Worm (Caenorhabditis elegans) whole organism, mixed stage, embryonic: ENCODE data around the gene K04H4.5.
A peak's percentile ranks its signal among the peaks of the same experiment; 100 is the strongest.

Experiments used
- bed-3 ChIP-seq: fragments of 200-800 bp; sonication (Bioruptor generic); optimal IDR thresholded peaks from 3 replicates; lab custom pipeline; 2018; ENCODE audit warnings: mild to moderate bottlenecking, missing genetic modification characterization, moderate library complexity, missing compliant biosample characterization
- blmp-1 ChIP-seq: fragments of 150-350 bp; optimal IDR thresholded peaks from 2 replicates; lab custom pipeline; 2014; ENCODE audit warnings: missing biosample characterization, missing genetic modification characterization
- ceh-39 ChIP-seq: fragments of 150-350 bp; optimal IDR thresholded peaks from 2 replicates; lab custom pipeline; 2014; ENCODE audit warnings: missing biosample characterization, missing genetic modification characterization
- ceh-43 ChIP-seq: fragments of 200-800 bp; sonication (Bioruptor generic); optimal IDR thresholded peaks from 2 replicates; lab custom pipeline; 2018; ENCODE audit warnings: mild to moderate bottlenecking, missing genetic modification characterization, moderate library complexity, missing compliant biosample characterization
- ceh-83 ChIP-seq: fragments of 200-800 bp; sonication (Bioruptor generic); optimal IDR thresholded peaks from 2 replicates; lab custom pipeline; 2018; ENCODE audit warnings: mild to moderate bottlenecking, missing genetic modification characterization, missing compliant biosample characterization
- cnd-1 ChIP-seq: fragments of 200-800 bp; sonication (Bioruptor generic); optimal IDR thresholded peaks from 2 replicates; lab custom pipeline; 2018; ENCODE audit warnings: mild to moderate bottlenecking, missing genetic modification characterization, missing compliant biosample characterization
- drap-1 ChIP-seq: fragments of 200-800 bp; sonication (Bioruptor generic); optimal IDR thresholded peaks from 3 replicates; lab custom pipeline; 2018; ENCODE audit warnings: mild to moderate bottlenecking, missing genetic modification characterization, missing compliant biosample characterization
- elt-1 ChIP-seq: sonication (generic microtip); optimal IDR thresholded peaks from 2 replicates; lab custom pipeline; 2017; ENCODE audit warnings: missing genetic modification characterization, mild to moderate bottlenecking, missing compliant biosample characterization, antibody characterized with exemption, moderate library complexity, borderline replicate concordance; ENCODE audit not compliant: insufficient read depth
- flh-1 ChIP-seq: fragments of 200-800 bp; sonication (Bioruptor generic); optimal IDR thresholded peaks from 2 replicates; lab custom pipeline; 2018; ENCODE audit warnings: mild to moderate bottlenecking, missing genetic modification characterization, moderate library complexity, missing compliant biosample characterization
- ham-2 ChIP-seq: fragments of 200-800 bp; sonication (Bioruptor generic); optimal IDR thresholded peaks from 2 replicates; lab custom pipeline; 2018; ENCODE audit warnings: mild to moderate bottlenecking, missing genetic modification characterization, missing compliant biosample characterization
- hlh-1 ChIP-seq: fragments of 150-350 bp; optimal IDR thresholded peaks from 2 replicates; lab custom pipeline; 2014; ENCODE audit warnings: missing biosample characterization, missing genetic modification reagents, missing genetic modification characterization
- lin-32 ChIP-seq: fragments of 200-800 bp; sonication (Bioruptor generic); optimal IDR thresholded peaks from 2 replicates; lab custom pipeline; 2018; ENCODE audit warnings: mild to moderate bottlenecking, missing genetic modification characterization, missing compliant biosample characterization
- lsy-2 ChIP-seq: fragments of 150-350 bp; optimal IDR thresholded peaks from 2 replicates; lab custom pipeline; 2014; ENCODE audit warnings: missing biosample characterization, missing genetic modification characterization
- mep-1 ChIP-seq: fragments of 150-350 bp; optimal IDR thresholded peaks from 2 replicates; lab custom pipeline; 2017; ENCODE audit warnings: missing biosample characterization, missing genetic modification reagents, missing genetic modification characterization, inconsistent platforms
- mls-2 ChIP-seq: sonication (generic microtip); optimal IDR thresholded peaks from 2 replicates; lab custom pipeline; 2016; ENCODE audit warnings: mild to moderate bottlenecking, missing genetic modification characterization, moderate library complexity, missing compliant biosample characterization
- nhr-12 ChIP-seq: fragments of 150-350 bp; optimal IDR thresholded peaks from 2 replicates; lab custom pipeline; 2014; ENCODE audit warnings: missing biosample characterization, missing genetic modification characterization
- nhr-2 ChIP-seq: fragments of 150-350 bp; optimal IDR thresholded peaks from 2 replicates; lab custom pipeline; 2014; ENCODE audit warnings: missing biosample characterization, missing genetic modification characterization
- nhr-237 ChIP-seq: fragments of 150-350 bp; optimal IDR thresholded peaks from 2 replicates; lab custom pipeline; 2014; ENCODE audit warnings: missing biosample characterization, missing genetic modification characterization
- nhr-28 ChIP-seq: fragments of 150-350 bp; optimal IDR thresholded peaks from 2 replicates; lab custom pipeline; 2014; ENCODE audit warnings: missing biosample characterization, missing genetic modification characterization
- nhr-76 ChIP-seq: sonication (generic microtip); optimal IDR thresholded peaks from 2 replicates; lab custom pipeline; 2017; ENCODE audit warnings: missing biosample characterization, missing genetic modification characterization
- sem-2 ChIP-seq: fragments of 200-800 bp; sonication (Bioruptor generic); optimal IDR thresholded peaks from 2 replicates; lab custom pipeline; 2018; ENCODE audit warnings: mild to moderate bottlenecking, missing genetic modification characterization, missing compliant biosample characterization
- snpc-4 ChIP-seq: fragments of 150-350 bp; optimal IDR thresholded peaks from 2 replicates; lab custom pipeline; 2014; ENCODE audit warnings: missing biosample characterization, missing genetic modification characterization
- sptf-1 ChIP-seq: sonication (generic microtip); optimal IDR thresholded peaks from 2 replicates; lab custom pipeline; 2017; ENCODE audit warnings: mild to moderate bottlenecking, missing genetic modification characterization, moderate library complexity, missing compliant biosample characterization
- unc-120 ChIP-seq: sonication (generic microtip); optimal IDR thresholded peaks from 2 replicates; lab custom pipeline; 2017; ENCODE audit warnings: missing genetic modification characterization, missing compliant biosample characterization; ENCODE audit not compliant: poor library complexity, severe bottlenecking
- unc-39 ChIP-seq: fragments of 150-350 bp; optimal IDR thresholded peaks from 2 replicates; lab custom pipeline; 2014; ENCODE audit warnings: missing biosample characterization, missing genetic modification characterization
- unc-62 ChIP-seq: fragments of 150-350 bp; optimal IDR thresholded peaks from 2 replicates; lab custom pipeline; 2014; ENCODE audit warnings: missing biosample characterization, missing genetic modification reagents, missing genetic modification characterization
- zip-8 ChIP-seq: fragments of 150-350 bp; optimal IDR thresholded peaks from 2 replicates; lab custom pipeline; 2014; ENCODE audit warnings: missing biosample characterization, missing genetic modification characterization
- ztf-11 ChIP-seq: fragments of 150-350 bp; optimal IDR thresholded peaks from 2 replicates; lab custom pipeline; 2014; ENCODE audit warnings: missing biosample characterization, missing genetic modification characterization

Gene K04H4.5

DNA sequence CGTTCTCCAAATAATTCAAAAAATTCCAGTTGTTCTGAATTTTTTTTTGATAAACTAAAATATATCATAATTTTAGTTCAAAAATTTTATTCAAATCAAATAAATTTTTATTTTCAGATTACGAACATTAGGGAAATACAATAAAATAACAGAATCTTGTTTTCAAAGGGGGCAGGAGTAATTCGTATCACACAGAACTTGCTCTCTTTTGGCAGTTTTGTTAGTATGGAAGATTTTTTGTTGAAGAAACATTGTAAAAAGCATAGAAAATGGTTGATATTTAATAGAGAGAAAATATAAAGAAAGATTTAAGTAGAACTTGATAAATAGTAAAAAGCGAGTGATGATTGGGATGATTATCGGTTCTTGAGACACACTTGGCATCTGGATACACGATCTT lies 22.4 kb upstream of the K04H4.5 start:
- TF ChIP-seq ztf-11 (no peak), hlh-1 (tag; lab: Kevin White, UChicago) (no peak), blmp-1 (tag; lab: Kevin White, UChicago) (no peak), mep-1 (tag; lab: Kevin White, UChicago) (no peak), sptf-1 (tag; lab: Kevin White, UChicago) (no peak), zip-8 (tag; lab: Kevin White, UChicago) (no peak), nhr-237 (no peak), sem-2 (GFP tag; lab: Kevin White, UChicago) (no peak), ceh-83 (GFP tag; lab: Kevin White, UChicago) (no peak)

DNA sequence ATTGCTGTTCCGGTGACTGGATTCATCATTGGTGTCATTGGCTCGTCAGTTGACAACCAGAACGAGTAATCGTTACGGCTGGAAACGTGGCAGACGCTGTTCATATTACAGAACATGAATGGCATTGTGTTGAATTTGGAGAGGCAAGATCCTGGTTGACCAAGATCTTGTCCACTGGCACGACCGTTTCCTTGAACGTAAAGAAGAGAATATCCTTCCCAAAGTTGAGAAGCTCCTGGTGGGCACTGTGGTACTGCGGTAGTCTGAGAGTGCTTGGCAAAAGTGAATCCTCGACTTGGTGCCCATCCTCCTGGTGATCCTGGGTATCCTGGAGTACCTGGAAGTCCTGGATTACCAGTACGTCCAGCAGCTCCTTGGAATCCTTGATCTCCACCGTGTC lies 21.2 kb upstream of the K04H4.5 start:
- TF ChIP-seq sptf-1 (tag; lab: Kevin White, UChicago) = no peak
- no peak for TF ChIP-seq cnd-1 (tag; lab: Kevin White, UChicago)
- no peak for TF ChIP-seq bed-3 (GFP tag; lab: Kevin White, UChicago)
- TF ChIP-seq ceh-83 (GFP tag; lab: Kevin White, UChicago) = no peak
- no peak for TF ChIP-seq snpc-4 (tag; lab: Kevin White, UChicago)
- TF ChIP-seq nhr-76 (tag; lab: Kevin White, UChicago) = no peak
- TF ChIP-seq sem-2 (GFP tag; lab: Kevin White, UChicago) = no peak
- TF ChIP-seq nhr-237 = no peak
- no peak for TF ChIP-seq zip-8 (tag; lab: Kevin White, UChicago)
- no peak for TF ChIP-seq nhr-28 (tag; lab: Kevin White, UChicago)
- no peak for TF ChIP-seq elt-1 (tag; lab: Kevin White, UChicago)
- TF ChIP-seq blmp-1 (tag; lab: Kevin White, UChicago) = no peak
- TF ChIP-seq, all 35 proteins: peak for 0

DNA sequence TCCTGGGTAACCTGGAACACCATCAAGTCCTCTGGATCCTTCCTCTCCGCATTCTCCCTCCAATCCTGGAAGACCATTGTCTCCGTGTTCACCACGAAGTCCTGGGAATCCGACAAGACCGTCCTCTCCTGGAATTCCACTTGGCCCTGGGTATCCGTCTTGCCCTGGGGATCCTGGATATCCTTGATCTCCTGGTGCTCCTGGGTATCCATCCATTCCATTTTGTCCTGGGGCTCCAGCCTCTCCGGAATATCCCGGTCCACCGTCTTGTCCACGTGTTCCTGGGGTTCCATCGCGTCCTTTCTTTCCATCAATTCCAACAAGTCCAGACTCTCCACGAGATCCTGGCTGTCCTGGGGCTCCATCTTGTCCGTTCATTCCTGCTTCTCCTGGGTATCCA lies 19.1 kb upstream of the K04H4.5 start:
- no peak for TF ChIP-seq lin-32 (GFP tag; lab: Kevin White, UChicago)
- no peak for TF ChIP-seq unc-39
- TF ChIP-seq ceh-43 (GFP tag; lab: Kevin White, UChicago) = no peak
- no peak for TF ChIP-seq lsy-2 (tag; lab: Kevin White, UChicago)
- TF ChIP-seq ham-2 = no peak
- no peak for TF ChIP-seq sptf-1 (tag; lab: Kevin White, UChicago)
- TF ChIP-seq nhr-76 (tag; lab: Kevin White, UChicago) = no peak

DNA sequence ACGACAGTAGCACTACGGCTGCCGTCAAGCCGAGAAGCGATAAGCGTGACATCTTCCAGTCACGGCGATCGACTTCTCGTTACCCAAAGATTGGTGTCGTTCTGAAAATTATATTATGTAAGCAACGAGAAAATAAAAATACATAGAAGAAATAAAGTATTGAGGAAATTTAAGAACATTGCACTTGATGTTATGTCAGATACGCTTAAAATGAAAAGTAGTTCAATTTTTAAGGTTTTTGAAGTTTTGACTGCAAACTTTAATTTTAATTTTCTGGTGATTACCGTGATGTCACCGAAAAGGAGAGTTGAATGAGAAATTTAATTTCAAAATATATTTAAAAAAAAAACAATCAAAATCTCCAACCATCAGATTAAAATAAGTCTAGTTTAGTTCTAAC lies 14.8 kb upstream of the K04H4.5 start, which contains the start of gene emb-9:
TSS of gene emb-9 (minus strand) at position 101 of the 400 bp plus-strand sequence.
- no peak for TF ChIP-seq lsy-2 (tag; lab: Kevin White, UChicago)
- TF ChIP-seq nhr-12 (tag; lab: Kevin White, UChicago) = no peak
- TF ChIP-seq mep-1 (tag; lab: Kevin White, UChicago) = no peak
- TF ChIP-seq hlh-1 (tag; lab: Kevin White, UChicago) = no peak
- TF ChIP-seq bed-3 (GFP tag; lab: Kevin White, UChicago) = no peak
- no peak for TF ChIP-seq drap-1 (GFP tag; lab: Kevin White, UChicago)
- no peak for TF ChIP-seq ceh-39 (tag; lab: Kevin White, UChicago)
- no peak for TF ChIP-seq unc-39
- TF ChIP-seq zip-8 (tag; lab: Kevin White, UChicago) = no peak
- TF ChIP-seq ham-2 = no peak
- TF ChIP-seq mls-2 = no peak
- no peak for TF ChIP-seq flh-1 (GFP tag; lab: Kevin White, UChicago)

DNA sequence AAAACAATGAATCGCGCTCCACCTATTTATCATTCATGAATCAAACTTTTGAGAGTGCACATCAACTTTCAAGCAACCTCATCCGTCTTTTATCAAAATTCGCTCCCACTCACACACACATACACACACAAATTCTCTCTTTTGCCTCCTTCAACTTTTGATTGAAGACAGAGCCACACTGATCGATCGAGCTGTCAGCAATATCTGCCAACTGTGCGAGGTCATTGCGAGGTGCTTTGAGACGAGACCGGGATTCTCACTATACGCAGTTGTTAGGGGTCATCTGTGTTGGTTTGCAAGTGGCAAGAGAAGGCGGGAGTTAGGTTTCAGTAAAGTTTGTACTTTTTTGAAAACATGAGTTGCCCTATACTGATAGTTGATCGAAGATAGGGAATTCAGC lies 13.0 kb upstream of the K04H4.5 start:
- TF ChIP-seq unc-62 (GFP tag; lab: Kevin White, UChicago) = peak; percentile 98
- TF ChIP-seq blmp-1 (tag; lab: Kevin White, UChicago) = no peak
- no peak for TF ChIP-seq ceh-83 (GFP tag; lab: Kevin White, UChicago)
- TF ChIP-seq hlh-1 (tag; lab: Kevin White, UChicago) = peak; percentile 99
- TF ChIP-seq, all 35 proteins: peak for 2

DNA sequence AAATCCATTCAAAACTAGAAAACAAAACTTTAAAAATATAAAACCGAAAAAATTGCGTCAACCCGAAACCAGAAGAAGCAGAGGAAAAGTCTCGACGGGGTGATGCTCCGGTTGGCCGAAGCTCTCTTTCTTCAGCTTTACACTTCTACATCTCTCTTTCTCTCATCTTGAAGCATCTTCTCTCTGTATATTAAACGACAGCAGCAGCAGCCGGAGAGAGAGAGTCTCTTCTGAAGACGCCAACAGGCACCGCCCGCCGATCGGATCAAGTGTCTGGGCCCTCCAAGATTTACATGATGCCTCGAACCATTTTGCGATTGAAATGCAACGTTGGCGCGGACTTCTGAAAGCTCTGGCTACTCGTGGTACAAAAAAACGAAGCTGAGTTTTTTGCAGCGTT lies 12.4 kb upstream of the K04H4.5 start:
- TF ChIP-seq ceh-39 (tag; lab: Kevin White, UChicago) = no peak
- TF ChIP-seq sptf-1 (tag; lab: Kevin White, UChicago) = no peak
- TF ChIP-seq bed-3 (GFP tag; lab: Kevin White, UChicago) = no peak
- no peak for TF ChIP-seq mep-1 (tag; lab: Kevin White, UChicago)
- no peak for TF ChIP-seq blmp-1 (tag; lab: Kevin White, UChicago)
- TF ChIP-seq unc-120 (tag; lab: Kevin White, UChicago) = no peak
- no peak for TF ChIP-seq nhr-2 (tag; lab: Kevin White, UChicago)
- peak; percentile 24 for TF ChIP-seq unc-62 (GFP tag; lab: Kevin White, UChicago)
- TF ChIP-seq hlh-1 (tag; lab: Kevin White, UChicago) = peak; percentile 91
- no peak for TF ChIP-seq unc-39
- no peak for TF ChIP-seq zip-8 (tag; lab: Kevin White, UChicago)
- TF ChIP-seq lin-32 (GFP tag; lab: Kevin White, UChicago) = no peak
